Fruit fly (Drosophila melanogaster) whole organism, embryonic: Measurements from ENCODE around the gene CG3008.

Experiments used
- CG13775 ChIP-seq: fragments of 200-800 bp; sonication (Bioruptor generic); optimal IDR thresholded peaks from 3 replicates; lab custom pipeline; 2017; ENCODE audit warnings: missing biosample characterization, mild to moderate bottlenecking, missing genetic modification characterization
- CG15696 ChIP-seq: fragments of 200-800 bp; sonication (Bioruptor generic); optimal IDR thresholded peaks from 2 replicates; lab custom pipeline; 2019; ENCODE audit warnings: missing biosample characterization, mild to moderate bottlenecking, missing genetic modification characterization, moderate library complexity
- CG1647 ChIP-seq: fragments of 200-800 bp; sonication (Bioruptor generic); optimal IDR thresholded peaks from 3 replicates; lab custom pipeline; 2016; ENCODE audit warnings: missing biosample characterization, missing genetic modification characterization
- CG17612 ChIP-seq: fragments of 200-800 bp; sonication (Bioruptor generic); IDR thresholded peaks from 2 replicates; pipeline ENCODE4 v1.3.6; 2022; ENCODE audit warnings: missing biosample characterization, missing genetic modification characterization
- CG17912 ChIP-seq: fragments of 200-800 bp; sonication (Bioruptor generic); optimal IDR thresholded peaks from 2 replicates; lab custom pipeline; 2018; ENCODE audit warnings: missing biosample characterization, mild to moderate bottlenecking, missing genetic modification characterization
- CG18619 ChIP-seq: fragments of 200-800 bp; sonication (Bioruptor generic); optimal IDR thresholded peaks from 3 replicates; lab custom pipeline; 2017; ENCODE audit warnings: missing biosample characterization, mild to moderate bottlenecking, missing genetic modification characterization
- Elba2 ChIP-seq: fragments of 200-800 bp; sonication (Bioruptor generic); optimal IDR thresholded peaks from 3 replicates; lab custom pipeline; 2016; ENCODE audit warnings: missing biosample characterization, missing genetic modification characterization
- da ChIP-seq: fragments of 200-800 bp; sonication (Bioruptor generic); optimal IDR thresholded peaks from 2 replicates; lab custom pipeline; 2016; ENCODE audit warnings: missing biosample characterization, missing genetic modification characterization
- insv ChIP-seq, 2 experiments: fragments of 200-800 bp; sonication (Bioruptor generic); optimal IDR thresholded peaks; 3 replicates each; lab custom pipeline; 2016 to 2018; ENCODE audit warnings: missing biosample characterization in 2 of 2, missing genetic modification characterization in 2 of 2
- oc ChIP-seq: fragments of 200-800 bp; sonication (Bioruptor generic); optimal IDR thresholded peaks from 2 replicates; lab custom pipeline; 2018; ENCODE audit warnings: missing biosample characterization, mild to moderate bottlenecking, missing genetic modification characterization, moderate library complexity
- psq ChIP-seq: fragments of 200-800 bp; sonication (Bioruptor generic); optimal IDR thresholded peaks from 2 replicates; lab custom pipeline; 2017; ENCODE audit warnings: missing biosample characterization, missing genetic modification characterization
- rib ChIP-seq: fragments of 200-800 bp; sonication (Bioruptor generic); IDR thresholded peaks from 2 replicates; pipeline ENCODE4 v1.3.6; 2022; ENCODE audit warnings: missing biosample characterization, missing genetic modification characterization
- salm ChIP-seq: fragments of 200-800 bp; sonication (Bioruptor generic); optimal IDR thresholded peaks from 2 replicates; lab custom pipeline; 2018; ENCODE audit warnings: missing biosample characterization, mild to moderate bottlenecking, missing genetic modification characterization

DNA sequence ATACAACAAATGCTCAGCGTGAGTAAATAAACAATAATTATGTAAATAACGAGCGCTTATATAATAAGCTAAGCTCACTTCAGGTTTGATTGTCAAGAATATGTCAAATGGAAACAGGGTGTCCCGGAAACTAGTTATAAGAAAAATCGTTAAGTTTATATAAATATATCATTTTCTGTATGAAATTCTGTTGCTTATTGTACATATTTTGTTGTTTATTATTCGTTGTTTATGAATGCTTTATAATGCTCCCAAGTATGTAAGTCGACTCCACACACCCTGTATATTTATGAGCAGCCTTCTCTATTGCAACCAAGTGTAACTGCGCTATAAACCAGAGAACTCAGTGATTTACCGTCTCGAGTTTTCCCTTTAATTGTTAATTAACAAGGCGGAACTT lies 47.4 kb downstream of the CG3008 start:
- no peak for TF ChIP-seq CG17912 (GFP tag; lab: Kevin White, UChicago)
- no peak for TF ChIP-seq CG15696 (tag; lab: Kevin White, UChicago)
- TF ChIP-seq psq: no peak
- no peak for TF ChIP-seq insv (GFP tag; optimal IDR thresholded peaks at IDR 0.05; lab: Kevin White, UChicago)
- no peak for TF ChIP-seq oc
- no peak for TF ChIP-seq da (GFP tag; lab: Kevin White, UChicago)
- TF ChIP-seq CG17612 (GFP tag; lab: Robert Waterston, UW): no peak
- no peak for TF ChIP-seq CG18619 (GFP tag; lab: Kevin White, UChicago)
- TF ChIP-seq CG13775: no peak
- TF ChIP-seq rib (GFP tag; lab: Robert Waterston, UW): no peak
- TF ChIP-seq salm (tag; lab: Kevin White, UChicago): no peak
- TF ChIP-seq CG1647: no peak
- no peak for TF ChIP-seq Elba2 (GFP tag; lab: Kevin White, UChicago)
